Worm (Caenorhabditis elegans) whole organism, late embryonic: ENCODE results near the gene sucl-1.
A peak's percentile ranks its signal among the peaks of the same experiment; 100 is the strongest.

ENCODE experiments used
- K02D7.2 ChIP-seq: sonication (generic microtip); optimal IDR thresholded peaks from 2 replicates; lab custom pipeline; 2017; ENCODE audit warnings: mild to moderate bottlenecking, missing genetic modification characterization, missing compliant biosample characterization
- T23F11.4 ChIP-seq: fragments of 200-800 bp; sonication (Bioruptor generic); optimal IDR thresholded peaks from 2 replicates; lab custom pipeline; 2018; ENCODE audit warnings: mild to moderate bottlenecking, missing genetic modification characterization, missing compliant biosample characterization
- Y22D7AL.16 ChIP-seq: sonication (generic microtip); optimal IDR thresholded peaks from 2 replicates; lab custom pipeline; 2016; ENCODE audit warnings: missing genetic modification characterization, missing compliant biosample characterization
- ama-1 ChIP-seq: fragments of 150-350 bp; optimal IDR thresholded peaks from 2 replicates; lab custom pipeline; 2014
- ceh-14 ChIP-seq: sonication (generic microtip); optimal IDR thresholded peaks from 2 replicates; lab custom pipeline; 2016; ENCODE audit warnings: missing genotype, missing genetic modification characterization, missing compliant biosample characterization
- ceh-18 ChIP-seq: sonication (generic microtip); optimal IDR thresholded peaks from 2 replicates; lab custom pipeline; 2016; ENCODE audit warnings: missing genetic modification characterization, missing compliant biosample characterization
- ceh-24 ChIP-seq: sonication (generic microtip); optimal IDR thresholded peaks from 2 replicates; lab custom pipeline; 2016; ENCODE audit warnings: mild to moderate bottlenecking, missing genetic modification characterization, missing compliant biosample characterization
- ceh-31 ChIP-seq: sonication (generic microtip); optimal IDR thresholded peaks from 2 replicates; lab custom pipeline; 2016; ENCODE audit warnings: missing genetic modification characterization, missing compliant biosample characterization
- che-1 ChIP-seq: sonication (generic microtip); optimal IDR thresholded peaks from 2 replicates; lab custom pipeline; 2016; ENCODE audit warnings: mild to moderate bottlenecking, missing genetic modification characterization, missing compliant biosample characterization
- dve-1 ChIP-seq: sonication (generic microtip); optimal IDR thresholded peaks from 2 replicates; lab custom pipeline; 2017; ENCODE audit warnings: antibody characterized with exemption, mild to moderate bottlenecking, missing genetic modification characterization, missing compliant biosample characterization
- elt-2 ChIP-seq: sonication (generic microtip); optimal IDR thresholded peaks from 2 replicates; lab custom pipeline; 2016; ENCODE audit warnings: missing genetic modification reagents, missing genetic modification characterization, missing compliant biosample characterization
- fkh-6 ChIP-seq: sonication (generic microtip); optimal IDR thresholded peaks from 2 replicates; lab custom pipeline; 2016; ENCODE audit warnings: missing genetic modification characterization, missing compliant biosample characterization
- gmeb-2 ChIP-seq: sonication (generic microtip); optimal IDR thresholded peaks from 2 replicates; lab custom pipeline; 2016; ENCODE audit warnings: missing genetic modification characterization, inconsistent platforms, missing compliant biosample characterization
- hlh-30 ChIP-seq: sonication (generic microtip); optimal IDR thresholded peaks from 2 replicates; lab custom pipeline; 2017; ENCODE audit warnings: antibody characterized with exemption, missing genetic modification characterization, missing compliant biosample characterization; ENCODE audit not compliant: insufficient read depth
- hlh-6 ChIP-seq: sonication (generic microtip); optimal IDR thresholded peaks from 2 replicates; lab custom pipeline; 2016; ENCODE audit warnings: missing genotype, missing genetic modification characterization, missing compliant biosample characterization
- hlh-8 ChIP-seq: sonication (generic microtip); optimal IDR thresholded peaks from 2 replicates; lab custom pipeline; 2016; ENCODE audit warnings: missing genotype, missing genetic modification characterization, missing compliant biosample characterization
- lim-6 ChIP-seq: sonication (generic microtip); optimal IDR thresholded peaks from 2 replicates; lab custom pipeline; 2016; ENCODE audit warnings: missing genetic modification characterization, missing compliant biosample characterization
- lin-11 ChIP-seq: fragments of 200-800 bp; sonication (Bioruptor generic); optimal IDR thresholded peaks from 2 replicates; lab custom pipeline; 2018; ENCODE audit warnings: mild to moderate bottlenecking, missing genetic modification characterization, missing compliant biosample characterization
- madf-2 ChIP-seq: sonication (generic microtip); optimal IDR thresholded peaks from 2 replicates; lab custom pipeline; 2017; ENCODE audit warnings: missing genetic modification characterization, missing compliant biosample characterization
- mec-3 ChIP-seq: sonication (generic microtip); optimal IDR thresholded peaks from 2 replicates; lab custom pipeline; 2016; ENCODE audit warnings: borderline replicate concordance, missing genetic modification characterization, missing compliant biosample characterization
- nhr-11 ChIP-seq: fragments of 150-350 bp; optimal IDR thresholded peaks from 2 replicates; lab custom pipeline; 2014; ENCODE audit warnings: missing biosample characterization, missing genetic modification characterization
- npax-4 ChIP-seq: sonication (generic microtip); optimal IDR thresholded peaks from 2 replicates; lab custom pipeline; 2016; ENCODE audit warnings: missing genetic modification characterization, missing compliant biosample characterization
- odd-2 ChIP-seq: sonication (generic microtip); optimal IDR thresholded peaks from 2 replicates; lab custom pipeline; 2017; ENCODE audit warnings: antibody characterized with exemption, mild to moderate bottlenecking, missing genetic modification characterization, missing compliant biosample characterization
- pat-9 ChIP-seq: fragments of 200-800 bp; sonication (Bioruptor generic); optimal IDR thresholded peaks from 2 replicates; lab custom pipeline; 2018; ENCODE audit warnings: mild to moderate bottlenecking, missing genetic modification characterization, moderate library complexity, missing compliant biosample characterization
- pqm-1 ChIP-seq: sonication (generic microtip); optimal IDR thresholded peaks from 2 replicates; lab custom pipeline; 2016; ENCODE audit warnings: missing genetic modification characterization, missing compliant biosample characterization
- ref-2 ChIP-seq: sonication (generic microtip); optimal IDR thresholded peaks from 2 replicates; lab custom pipeline; 2016; ENCODE audit warnings: missing genetic modification characterization, missing compliant biosample characterization
- tbx-2 ChIP-seq: sonication (generic microtip); optimal IDR thresholded peaks from 2 replicates; lab custom pipeline; 2016; ENCODE audit warnings: missing genetic modification characterization, missing compliant biosample characterization
- unc-3 ChIP-seq, 2 experiments: fragments of 200-800 bp in 1 of 2; sonication (Bioruptor generic) in 1 of 2; sonication (generic microtip) in 1 of 2; conservative IDR thresholded peaks in 1 of 2; optimal IDR thresholded peaks in 1 of 2; 2 replicates each; pipeline versions ENCODE4 v1.3.6 to Lab custom; 2016 to 2022; ENCODE audit warnings: missing compliant biosample characterization in 2 of 2, missing genetic modification characterization in 2 of 2, missing genetic modification reagents in 1 of 2
- unc-42 ChIP-seq: sonication (generic microtip); optimal IDR thresholded peaks from 2 replicates; lab custom pipeline; 2016; ENCODE audit warnings: missing genotype, missing genetic modification characterization, missing compliant biosample characterization
- unc-86 ChIP-seq: sonication (generic microtip); optimal IDR thresholded peaks from 2 replicates; lab custom pipeline; 2016; ENCODE audit warnings: missing genetic modification characterization, missing compliant biosample characterization
- zip-5 ChIP-seq: sonication (generic microtip); optimal IDR thresholded peaks from 2 replicates; lab custom pipeline; 2016; ENCODE audit warnings: missing genetic modification characterization, missing compliant biosample characterization
- ztf-16 ChIP-seq: sonication (generic microtip); optimal IDR thresholded peaks from 2 replicates; lab custom pipeline; 2017; ENCODE audit warnings: missing genetic modification characterization, missing compliant biosample characterization

Gene sucl-1

ce11 chrX:14717782-14718181 is 36.0 kb upstream of the sucl-1 start:
- TF ChIP-seq hlh-30 = no peak
- no peak for TF ChIP-seq pat-9 (tag; lab: Kevin White, UChicago)
- TF ChIP-seq elt-2 (tag; lab: Kevin White, UChicago) = no peak
- no peak for TF ChIP-seq Y22D7AL.16 (tag; lab: Kevin White, UChicago)
- no peak for TF ChIP-seq unc-42 (tag; lab: Kevin White, UChicago)
- no peak for TF ChIP-seq ceh-24 (tag; lab: Kevin White, UChicago)
- TF ChIP-seq hlh-8 (tag; lab: Kevin White, UChicago) = no peak
- TF ChIP-seq ceh-18 (tag; lab: Kevin White, UChicago) = no peak
- no peak for TF ChIP-seq fkh-6 (tag; lab: Kevin White, UChicago)
- no peak for TF ChIP-seq lim-6 (tag; lab: Kevin White, UChicago)
- TF ChIP-seq madf-2 = no peak
- no peak for TF ChIP-seq unc-3 (GFP tag; conservative IDR thresholded peaks at IDR 0.05; lab: Robert Waterston, UW)
- TF ChIP-seq unc-3 (tag; optimal IDR thresholded peaks at IDR 0.05; lab: Kevin White, UChicago) = no peak
- TF ChIP-seq K02D7.2 (tag; lab: Kevin White, UChicago) = no peak
- no peak for TF ChIP-seq pqm-1 (tag; lab: Kevin White, UChicago)
- TF ChIP-seq, all 69 proteins: peak for 0

ce11 chrX:14721098-14721497 is 32.7 kb upstream of the sucl-1 start, which contains the start of gene F33C8.2:
F33C8.2 (plus strand) TSS chrX:14721398.
- TF ChIP-seq T23F11.4 (GFP tag; lab: Kevin White, UChicago) (no peak), hlh-8 (tag; lab: Kevin White, UChicago) (no peak), dve-1 (no peak), gmeb-2 (tag; lab: Kevin White, UChicago) (no peak), ama-1 (lab: Kevin White, UChicago) (no peak), ref-2 (no peak), ceh-14 (tag; lab: Kevin White, UChicago) (no peak), ceh-18 (tag; lab: Kevin White, UChicago) (no peak), unc-86 (tag; lab: Kevin White, UChicago) (no peak), ceh-24 (tag; lab: Kevin White, UChicago) (no peak)

- TF ChIP-seq zip-5 (tag; lab: Kevin White, UChicago) = no peak
These were observed 28.9 kb upstream of the sucl-1 start for ce11 chrX:14724935-14725334.

- TF ChIP-seq ceh-18 (tag; lab: Kevin White, UChicago) (peak; percentile 6), lim-6 (tag; lab: Kevin White, UChicago) (no peak), pqm-1 (tag; lab: Kevin White, UChicago) (no peak), unc-3 (GFP tag; conservative IDR thresholded peaks at IDR 0.05; lab: Robert Waterston, UW) (no peak), unc-3 (tag; optimal IDR thresholded peaks at IDR 0.05; lab: Kevin White, UChicago) (no peak), ztf-16 (tag; lab: Kevin White, UChicago) (no peak)
These were observed 24.5 kb upstream of the sucl-1 start, which contains the start of gene tsp-8 for ce11 chrX:14729319-14729718. tsp-8 (minus strand) TSS chrX:14729503.

- TF ChIP-seq ceh-18 (tag; lab: Kevin White, UChicago) (peak; percentile 49), tbx-2 (tag; lab: Kevin White, UChicago) (no peak)
These were observed 21.9 kb upstream of the sucl-1 start, which contains the start of gene F33C8.4 for ce11 chrX:14731828-14732331. F33C8.4 (plus strand) TSS chrX:14732281.

ce11 chrX:14736220-14736619 is 17.6 kb upstream of the sucl-1 start:
- TF ChIP-seq gmeb-2 (tag; lab: Kevin White, UChicago) = no peak
- TF ChIP-seq lin-11 (tag; lab: Kevin White, UChicago) = no peak
- no peak for TF ChIP-seq hlh-6 (tag; lab: Kevin White, UChicago)
- TF ChIP-seq nhr-11 = no peak
- TF ChIP-seq madf-2 = no peak
- no peak for TF ChIP-seq npax-4 (tag; lab: Kevin White, UChicago)
- TF ChIP-seq ceh-18 (tag; lab: Kevin White, UChicago) = no peak
- TF ChIP-seq mec-3 (tag; lab: Kevin White, UChicago) = no peak
- TF ChIP-seq ztf-16 (tag; lab: Kevin White, UChicago) = no peak
- TF ChIP-seq ceh-24 (tag; lab: Kevin White, UChicago) = no peak
- TF ChIP-seq ceh-31 (tag; lab: Kevin White, UChicago) = no peak
- TF ChIP-seq hlh-30 = no peak
- no peak for TF ChIP-seq che-1 (tag; lab: Kevin White, UChicago)
- no peak for TF ChIP-seq odd-2 (tag; lab: Kevin White, UChicago)
